Worm (Caenorhabditis elegans) whole organism, L2 larva: Measurements from ENCODE around the gene C01G12.3.

ENCODE experiments used
- C34F6.9 ChIP-seq: fragments of 150-350 bp; optimal IDR thresholded peaks from 2 replicates; lab custom pipeline; 2014; ENCODE audit warnings: missing biosample characterization, missing genetic modification characterization
- F13H6.1 ChIP-seq: sonication (generic microtip); optimal IDR thresholded peaks from 2 replicates; lab custom pipeline; 2016; ENCODE audit warnings: missing genetic modification characterization, missing compliant biosample characterization
- R02D3.7 ChIP-seq: fragments of 150-350 bp; optimal IDR thresholded peaks from 2 replicates; lab custom pipeline; 2014; ENCODE audit warnings: missing biosample characterization, missing genetic modification characterization
- aly-2 ChIP-seq: fragments of 150-350 bp; optimal IDR thresholded peaks from 2 replicates; lab custom pipeline; 2014; ENCODE audit warnings: missing biosample characterization, missing genetic modification characterization
- ama-1 ChIP-seq: fragments of 150-350 bp; optimal IDR thresholded peaks from 2 replicates; lab custom pipeline; 2018; ENCODE audit warnings: inconsistent platforms
- ceh-16 ChIP-seq: fragments of 150-350 bp; optimal IDR thresholded peaks from 2 replicates; lab custom pipeline; 2014; ENCODE audit warnings: missing biosample characterization, missing genetic modification characterization
- ceh-82 ChIP-seq: fragments of 150-350 bp; optimal IDR thresholded peaks from 2 replicates; lab custom pipeline; 2014; ENCODE audit warnings: missing biosample characterization, missing genetic modification characterization
- crh-2 ChIP-seq: sonication (generic microtip); optimal IDR thresholded peaks from 2 replicates; lab custom pipeline; 2017; ENCODE audit warnings: missing biosample characterization, missing genetic modification characterization
- dmd-4 ChIP-seq: sonication (generic microtip); optimal IDR thresholded peaks from 2 replicates; lab custom pipeline; 2017; ENCODE audit warnings: missing biosample characterization, missing genetic modification characterization
- elt-1 ChIP-seq: fragments of 150-350 bp; optimal IDR thresholded peaks from 2 replicates; lab custom pipeline; 2014; ENCODE audit warnings: missing biosample characterization, missing genetic modification characterization
- fos-1 ChIP-seq: fragments of 150-350 bp; optimal IDR thresholded peaks from 2 replicates; lab custom pipeline; 2014; ENCODE audit warnings: missing biosample characterization, missing genetic modification characterization
- lin-11 ChIP-seq: fragments of 150-350 bp; sonication (generic microtip); optimal IDR thresholded peaks from 2 replicates; lab custom pipeline; 2014; ENCODE audit warnings: missing biosample characterization, missing genetic modification characterization, inconsistent platforms, mixed read lengths
- lin-13 ChIP-seq: fragments of 150-350 bp; optimal IDR thresholded peaks from 2 replicates; lab custom pipeline; 2014; ENCODE audit warnings: missing biosample characterization, missing genetic modification reagents, missing genetic modification characterization
- lsy-2 ChIP-seq, 2 experiments: fragments of 150-350 bp in 1 of 2; sonication (generic microtip) in 1 of 2; optimal IDR thresholded peaks; 2 replicates each; lab custom pipeline; 2014 to 2017; ENCODE audit warnings: missing biosample characterization in 2 of 2, missing genetic modification characterization in 2 of 2
- mbf-1 ChIP-seq: sonication (generic microtip); optimal IDR thresholded peaks from 2 replicates; lab custom pipeline; 2017; ENCODE audit warnings: missing biosample characterization, missing genetic modification characterization
- nhr-10 ChIP-seq: sonication (generic microtip); optimal IDR thresholded peaks from 2 replicates; lab custom pipeline; 2017; ENCODE audit warnings: missing biosample characterization, missing genetic modification characterization
- nhr-11 ChIP-seq: fragments of 150-350 bp; optimal IDR thresholded peaks from 2 replicates; lab custom pipeline; 2014; ENCODE audit warnings: missing biosample characterization, missing genetic modification characterization
- nhr-21 ChIP-seq: fragments of 150-350 bp; optimal IDR thresholded peaks from 2 replicates; lab custom pipeline; 2014; ENCODE audit warnings: missing biosample characterization, missing genetic modification characterization
- nhr-25 ChIP-seq: fragments of 150-350 bp; sonication (generic microtip); optimal IDR thresholded peaks from 3 replicates; lab custom pipeline; 2014; ENCODE audit warnings: missing biosample characterization, missing genetic modification characterization
- peb-1 ChIP-seq: fragments of 150-350 bp; optimal IDR thresholded peaks from 2 replicates; lab custom pipeline; 2014; ENCODE audit warnings: missing biosample characterization, missing genetic modification characterization
- sem-4 ChIP-seq: fragments of 150-350 bp; optimal IDR thresholded peaks from 2 replicates; lab custom pipeline; 2014; ENCODE audit warnings: missing biosample characterization, missing genetic modification reagents, missing genetic modification characterization
- skn-1 ChIP-seq: sonication (generic microtip); optimal IDR thresholded peaks from 2 replicates; lab custom pipeline; 2017; ENCODE audit warnings: missing biosample characterization, missing genetic modification characterization
- sma-3 ChIP-seq: sonication (generic microtip); optimal IDR thresholded peaks from 2 replicates; lab custom pipeline; 2016; ENCODE audit warnings: missing genetic modification reagents, missing genetic modification characterization, missing compliant biosample characterization
- sma-9 ChIP-seq, 2 experiments: fragments of 150-350 bp in 1 of 2; sonication (generic microtip) in 1 of 2; optimal IDR thresholded peaks; 2 replicates each; lab custom pipeline; 2014 to 2016; ENCODE audit warnings: missing genetic modification characterization in 2 of 2, mild to moderate bottlenecking in 1 of 2, missing biosample characterization in 1 of 2, missing compliant biosample characterization in 1 of 2, missing genetic modification reagents in 1 of 2, moderate library complexity in 1 of 2
- unc-39 ChIP-seq: fragments of 150-350 bp; optimal IDR thresholded peaks from 2 replicates; lab custom pipeline; 2014; ENCODE audit warnings: missing biosample characterization, missing genetic modification characterization
- unc-55 ChIP-seq: fragments of 150-350 bp; sonication (generic microtip); optimal IDR thresholded peaks from 3 replicates; lab custom pipeline; 2014; ENCODE audit warnings: missing biosample characterization, missing genetic modification reagents, missing genetic modification characterization
- ztf-1 ChIP-seq: fragments of 200-800 bp; sonication (Bioruptor generic); conservative IDR thresholded peaks from 2 replicates; pipeline ENCODE4 v1.3.6; 2022; ENCODE audit warnings: missing genetic modification characterization, missing compliant biosample characterization
- ztf-11 ChIP-seq: sonication (generic microtip); optimal IDR thresholded peaks from 2 replicates; lab custom pipeline; 2017; ENCODE audit warnings: missing biosample characterization, missing genetic modification characterization
- ztf-4 ChIP-seq: fragments of 150-350 bp; optimal IDR thresholded peaks from 2 replicates; lab custom pipeline; 2014; ENCODE audit warnings: missing biosample characterization, missing genetic modification characterization

The C01G12.3 gene

ce11 chrII:14597788-14598187 lies 15.7 kb upstream of the C01G12.3 start:
- peak; percentile 2 for TF ChIP-seq nhr-21 (tag; lab: Kevin White, UChicago)
- TF ChIP-seq ztf-4 (tag; lab: Kevin White, UChicago) = no peak
- peak; percentile 48 for TF ChIP-seq sma-9 (GFP tag; optimal IDR thresholded peaks at IDR 0.05; lab: Kevin White, UChicago)
- no peak for TF ChIP-seq sma-9 (tag; optimal IDR thresholded peaks at IDR 0.05; lab: Kevin White, UChicago)
- no peak for TF ChIP-seq ztf-11 (tag; lab: Kevin White, UChicago)

ce11 chrII:14593281-14593680 lies 11.2 kb upstream of the C01G12.3 start, which contains the start of gene catp-4:
TSS of gene catp-4 (plus strand) at chrII:14593581.
- no peak for TF ChIP-seq ceh-16
- no peak for TF ChIP-seq skn-1
- no peak for TF ChIP-seq unc-39

- TF ChIP-seq crh-2 (tag; lab: Kevin White, UChicago) (no peak), elt-1 (tag; lab: Kevin White, UChicago) (no peak), lsy-2 (tag; optimal IDR thresholded peaks at IDR 0.05; lab: Kevin White, UChicago) (no peak), aly-2 (tag; lab: Kevin White, UChicago) (no peak), dmd-4 (tag; lab: Kevin White, UChicago) (no peak), nhr-11 (no peak), sma-3 (GFP tag; lab: Kevin White, UChicago) (no peak), peb-1 (tag; lab: Kevin White, UChicago) (no peak), ztf-1 (GFP tag; lab: Robert Waterston, UW) (no peak), C34F6.9 (no peak), R02D3.7 (tag; lab: Kevin White, UChicago) (no peak), ceh-16 (no peak), nhr-25 (tag; lab: Kevin White, UChicago) (no peak)
Measured at ce11 chrII:14592629-14593028, 10.5 kb upstream of the C01G12.3 start.

- TF ChIP-seq sma-9 (GFP tag; optimal IDR thresholded peaks at IDR 0.05; lab: Kevin White, UChicago) (no peak), sma-9 (tag; optimal IDR thresholded peaks at IDR 0.05; lab: Kevin White, UChicago) (no peak), nhr-10 (tag; lab: Kevin White, UChicago) (no peak), lin-11 (tag; lab: Kevin White, UChicago) (peak; percentile 26), sem-4 (tag; lab: Kevin White, UChicago) (no peak)
Measured at ce11 chrII:14591699-14592098, 9.6 kb upstream of the C01G12.3 start, which contains the start of gene C01G12.7. TSS of gene C01G12.7 (minus strand) at chrII:14591893.

- no peak for TF ChIP-seq ceh-82 (tag; lab: Kevin White, UChicago)
- TF ChIP-seq ztf-1 (GFP tag; lab: Robert Waterston, UW) = no peak
- no peak for TF ChIP-seq ceh-16
Measured at ce11 chrII:14588162-14588561, 6.1 kb upstream of the C01G12.3 start, which contains the start of gene nspb-10. TSS of gene nspb-10 (minus strand) at chrII:14588262.

DNA sequence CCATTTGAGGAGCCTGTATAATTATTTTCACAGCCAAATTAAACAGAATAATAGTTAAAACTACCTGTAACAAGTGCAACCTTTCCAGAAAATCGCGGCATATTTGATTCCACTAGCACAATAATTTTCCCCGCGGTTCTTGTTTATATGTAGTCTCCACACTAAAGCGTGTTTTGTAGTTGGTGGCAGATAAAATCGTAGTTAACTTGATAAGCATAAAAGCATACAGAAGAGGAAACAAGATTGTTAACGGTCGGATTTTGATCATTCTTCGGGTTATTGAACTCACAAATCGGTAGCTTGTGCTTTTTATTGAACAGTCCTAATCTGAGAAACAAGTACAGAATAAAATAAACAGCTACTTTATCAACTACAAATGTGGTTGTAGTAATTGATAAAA lies 5.3 kb upstream of the C01G12.3 start, which contains the start of gene C01G12.5:
Gene C01G12.5 (minus strand): TSS at position 101 of the 400 bp plus-strand sequence.
- TF ChIP-seq ama-1 (lab: Kevin White, UChicago) (no peak), skn-1 (no peak), nhr-11 (no peak), unc-55 (GFP tag; lab: Kevin White, UChicago) (no peak), elt-1 (tag; lab: Kevin White, UChicago) (no peak), ztf-1 (GFP tag; lab: Robert Waterston, UW) (no peak), sma-9 (GFP tag; optimal IDR thresholded peaks at IDR 0.05; lab: Kevin White, UChicago) (no peak), sma-9 (tag; optimal IDR thresholded peaks at IDR 0.05; lab: Kevin White, UChicago) (no peak), fos-1 (tag; lab: Kevin White, UChicago) (no peak), F13H6.1 (no peak)
- TF ChIP-seq, all 48 proteins: peak for 0

ce11 chrII:14580549-14580948 lies 1.6 kb downstream of the C01G12.3 start, which contains the start of the genes nspb-8 and nspb-9:
TSS of gene nspb-8 (minus strand) at chrII:14580649.
TSS of gene nspb-9 (plus strand) at chrII:14580859.
- TF ChIP-seq ztf-1 (GFP tag; lab: Robert Waterston, UW) (no peak), nhr-11 (no peak), lin-13 (GFP tag; lab: Kevin White, UChicago) (no peak), sma-3 (GFP tag; lab: Kevin White, UChicago) (no peak), mbf-1 (tag; lab: Kevin White, UChicago) (no peak)
